Worm (Caenorhabditis elegans) whole organism, young adult: ENCODE data around the gene F28C6.8.

ENCODE experiments used
- F23B12.7 ChIP-seq: sonication (generic microtip); optimal IDR thresholded peaks from 2 replicates; lab custom pipeline; 2017; ENCODE audit warnings: missing genetic modification characterization, mild to moderate bottlenecking, missing compliant biosample characterization, antibody characterized with exemption, moderate library complexity; ENCODE audit not compliant: insufficient read depth
- F33H1.4 ChIP-seq: fragments of 200-800 bp; sonication (Bioruptor generic); IDR thresholded peaks from 2 replicates; pipeline ENCODE4 v1.3.6; 2022; ENCODE audit warnings: missing genetic modification reagents, missing genetic modification characterization, missing compliant biosample characterization
- T07F8.4 ChIP-seq: sonication (generic microtip); optimal IDR thresholded peaks from 2 replicates; lab custom pipeline; 2016; ENCODE audit warnings: mild to moderate bottlenecking, missing genetic modification characterization, moderate library complexity, missing compliant biosample characterization
- Y53G8AR.9 ChIP-seq: fragments of 200-800 bp; sonication (Bioruptor generic); conservative IDR thresholded peaks from 2 replicates; pipeline ENCODE4 v1.3.6; 2022; ENCODE audit warnings: missing genetic modification reagents, missing genetic modification characterization, missing compliant biosample characterization
- Y56A3A.18 ChIP-seq: fragments of 200-800 bp; sonication (Bioruptor generic); IDR thresholded peaks from 2 replicates; pipeline ENCODE4 v1.3.6; 2022; ENCODE audit warnings: missing genetic modification reagents, missing genetic modification characterization, missing compliant biosample characterization
- ama-1 ChIP-seq, 3 experiments: fragments of 150-350 bp in 1 of 3; sonication (generic microtip) in 2 of 3; optimal IDR thresholded peaks; 2 replicates each; lab custom pipeline; 2014 to 2018; ENCODE audit warnings: missing biosample characterization in 2 of 3, missing genetic modification characterization in 2 of 3, missing genetic modification reagents in 2 of 3
- attf-3 ChIP-seq: fragments of 200-800 bp; sonication (Bioruptor generic); conservative IDR thresholded peaks from 2 replicates; pipeline ENCODE4 v1.3.6; 2022; ENCODE audit warnings: missing genetic modification reagents, missing genetic modification characterization, missing compliant biosample characterization
- attf-5 ChIP-seq: fragments of 200-800 bp; sonication (Bioruptor generic); optimal IDR thresholded peaks from 2 replicates; lab custom pipeline; 2018; ENCODE audit warnings: mild to moderate bottlenecking, missing genetic modification characterization, missing compliant biosample characterization
- ccch-3 ChIP-seq: fragments of 200-800 bp; sonication (Bioruptor generic); optimal IDR thresholded peaks from 2 replicates; lab custom pipeline; 2018; ENCODE audit warnings: mild to moderate bottlenecking, missing genetic modification characterization, missing compliant biosample characterization
- cebp-1 ChIP-seq, 2 experiments: fragments of 200-800 bp in 1 of 2; sonication (Bioruptor generic) in 1 of 2; sonication (generic microtip) in 1 of 2; IDR thresholded peaks in 1 of 2; optimal IDR thresholded peaks in 1 of 2; 2 replicates each; pipeline versions ENCODE4 v1.3.6 to Lab custom; 2017 to 2022; ENCODE audit warnings: missing compliant biosample characterization in 2 of 2, missing genetic modification characterization in 2 of 2, mild to moderate bottlenecking in 1 of 2, missing genetic modification reagents in 1 of 2, moderate library complexity in 1 of 2
- ceh-100 ChIP-seq: fragments of 200-800 bp; sonication (Bioruptor generic); IDR thresholded peaks from 2 replicates; pipeline ENCODE4 v1.3.6; 2022; ENCODE audit warnings: missing genetic modification reagents, missing genetic modification characterization, missing compliant biosample characterization
- ceh-79 ChIP-seq: sonication (generic microtip); optimal IDR thresholded peaks from 2 replicates; lab custom pipeline; 2017; ENCODE audit warnings: mild to moderate bottlenecking, missing genetic modification characterization, missing compliant biosample characterization
- dox-1 ChIP-seq: fragments of 200-800 bp; sonication (Bioruptor generic); IDR thresholded peaks from 2 replicates; pipeline ENCODE4 v1.3.6; 2022; ENCODE audit warnings: missing genetic modification reagents, missing genetic modification characterization, missing compliant biosample characterization
- dpff-1 ChIP-seq: sonication (generic microtip); optimal IDR thresholded peaks from 2 replicates; lab custom pipeline; 2017; ENCODE audit warnings: mild to moderate bottlenecking, missing genetic modification characterization, missing compliant biosample characterization
- egl-18 ChIP-seq: fragments of 200-800 bp; sonication (Bioruptor generic); IDR thresholded peaks from 2 replicates; pipeline ENCODE4 v1.3.6; 2022; ENCODE audit warnings: missing genetic modification reagents, missing genetic modification characterization, missing compliant biosample characterization
- egl-44 ChIP-seq: fragments of 200-800 bp; sonication (Bioruptor generic); IDR thresholded peaks from 2 replicates; pipeline ENCODE4 v1.3.6; 2022; ENCODE audit warnings: missing genetic modification reagents, missing genetic modification characterization, missing compliant biosample characterization
- ets-4 ChIP-seq: fragments of 200-800 bp; sonication (Bioruptor generic); optimal IDR thresholded peaks from 2 replicates; lab custom pipeline; 2018; ENCODE audit warnings: mild to moderate bottlenecking, missing genetic modification characterization, missing compliant biosample characterization
- hlh-26 ChIP-seq: fragments of 200-800 bp; sonication (Bioruptor generic); conservative IDR thresholded peaks from 2 replicates; pipeline ENCODE4 v1.3.6; 2022; ENCODE audit warnings: missing genetic modification reagents, missing genetic modification characterization, missing compliant biosample characterization
- hmg-1.2 ChIP-seq: fragments of 200-800 bp; sonication (Bioruptor generic); IDR thresholded peaks from 2 replicates; pipeline ENCODE4 v1.3.6; 2022; ENCODE audit warnings: missing genetic modification reagents, missing genetic modification characterization, missing compliant biosample characterization
- hmg-20 ChIP-seq: fragments of 200-800 bp; sonication (Bioruptor generic); IDR thresholded peaks from 2 replicates; pipeline ENCODE4 v1.3.6; 2022; ENCODE audit warnings: missing genetic modification reagents, missing genetic modification characterization, missing compliant biosample characterization
- hsf-1 ChIP-seq: fragments of 200-800 bp; sonication (Bioruptor generic); IDR thresholded peaks from 2 replicates; pipeline ENCODE4 v1.3.6; 2022; ENCODE audit warnings: missing genetic modification reagents, missing genetic modification characterization, missing compliant biosample characterization
- lir-1 ChIP-seq: fragments of 200-800 bp; sonication (Bioruptor generic); conservative IDR thresholded peaks from 2 replicates; pipeline ENCODE4 v1.3.6; 2022; ENCODE audit warnings: missing genetic modification reagents, missing genetic modification characterization, missing compliant biosample characterization
- lsy-27 ChIP-seq: sonication (generic microtip); optimal IDR thresholded peaks from 2 replicates; lab custom pipeline; 2017; ENCODE audit warnings: missing genetic modification characterization, mild to moderate bottlenecking, missing compliant biosample characterization, antibody characterized with exemption, missing genotype, borderline replicate concordance; ENCODE audit not compliant: insufficient read depth
- madf-10 ChIP-seq: sonication (generic microtip); optimal IDR thresholded peaks from 2 replicates; lab custom pipeline; 2016; ENCODE audit warnings: mild to moderate bottlenecking, missing genetic modification characterization, missing compliant biosample characterization
- madf-3 ChIP-seq: fragments of 200-800 bp; sonication (Bioruptor generic); IDR thresholded peaks from 2 replicates; pipeline ENCODE4 v1.3.6; 2022; ENCODE audit warnings: missing genetic modification reagents, missing genetic modification characterization, missing compliant biosample characterization
- madf-6 ChIP-seq: fragments of 200-800 bp; sonication (Bioruptor generic); IDR thresholded peaks from 2 replicates; pipeline ENCODE4 v1.3.6; 2022; ENCODE audit warnings: missing genetic modification reagents, missing genetic modification characterization, missing compliant biosample characterization
- mcd-1 ChIP-seq: fragments of 200-800 bp; sonication (Bioruptor generic); IDR thresholded peaks from 2 replicates; pipeline ENCODE4 v1.3.6; 2022; ENCODE audit warnings: missing genetic modification reagents, missing genetic modification characterization, missing compliant biosample characterization
- nhr-120 ChIP-seq: fragments of 200-800 bp; sonication (Bioruptor generic); IDR thresholded peaks from 2 replicates; pipeline ENCODE4 v1.3.6; 2022; ENCODE audit warnings: missing genetic modification characterization, missing compliant biosample characterization
- sea-2 ChIP-seq: fragments of 200-800 bp; sonication (Bioruptor generic); IDR thresholded peaks from 2 replicates; pipeline ENCODE4 v1.3.6; 2022; ENCODE audit warnings: missing genetic modification characterization, missing compliant biosample characterization
- tbx-9 ChIP-seq: sonication (generic microtip); optimal IDR thresholded peaks from 2 replicates; lab custom pipeline; 2016; ENCODE audit warnings: borderline replicate concordance, missing genetic modification characterization, inconsistent platforms, missing compliant biosample characterization
- tlf-1 ChIP-seq: fragments of 200-800 bp; sonication (Bioruptor generic); optimal IDR thresholded peaks from 2 replicates; lab custom pipeline; 2018; ENCODE audit warnings: mild to moderate bottlenecking, missing genetic modification characterization, missing compliant biosample characterization
- unc-62 ChIP-seq: fragments of 150-350 bp; optimal IDR thresholded peaks from 2 replicates; lab custom pipeline; 2014; ENCODE audit warnings: missing biosample characterization, missing genetic modification reagents, missing genetic modification characterization
- zfh-2 ChIP-seq: fragments of 200-800 bp; sonication (Bioruptor generic); conservative IDR thresholded peaks from 2 replicates; pipeline ENCODE4 v1.3.6; 2022; ENCODE audit warnings: missing genetic modification reagents, missing genetic modification characterization, missing compliant biosample characterization
- ztf-22 ChIP-seq: fragments of 200-800 bp; sonication (Bioruptor generic); optimal IDR thresholded peaks from 2 replicates; lab custom pipeline; 2018; ENCODE audit warnings: mild to moderate bottlenecking, missing genetic modification characterization, moderate library complexity, missing compliant biosample characterization
- ztf-26 ChIP-seq: sonication (generic microtip); optimal IDR thresholded peaks from 2 replicates; lab custom pipeline; 2017; ENCODE audit warnings: missing genetic modification characterization, missing compliant biosample characterization

The F28C6.8 gene

DNA sequence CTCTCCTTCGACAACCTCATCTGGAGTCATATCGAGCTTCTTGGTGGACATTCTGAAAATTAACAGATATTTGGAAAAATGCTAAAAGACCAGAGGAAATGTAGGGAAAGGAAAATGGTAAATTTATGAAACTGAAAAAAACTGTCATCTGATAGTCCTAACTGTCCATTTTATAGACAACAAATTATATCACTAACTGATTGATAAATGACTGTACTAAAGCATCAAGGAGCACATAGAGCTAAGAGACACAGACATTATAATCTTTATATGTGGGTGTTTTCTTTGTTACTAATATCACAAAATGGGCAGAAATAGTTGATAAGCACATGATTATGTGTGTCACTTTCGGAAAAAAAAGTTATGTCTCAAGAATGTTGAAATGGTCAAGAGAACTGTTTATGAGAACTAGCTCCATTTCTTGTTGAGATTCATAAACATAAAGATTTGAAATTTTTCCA is 39.8 kb upstream of the F28C6.8 start, which contains the start of gene F54C9.3 (continued):
- TF ChIP-seq F33H1.4 (GFP tag; lab: Robert Waterston, UW) (no peak), lir-1 (GFP tag; lab: Robert Waterston, UW) (no peak), ccch-3 (no peak), egl-44 (GFP tag; lab: Robert Waterston, UW) (no peak), F23B12.7 (tag; lab: Kevin White, UChicago) (no peak), tbx-9 (no peak), tlf-1 (no peak), lsy-27 (tag; lab: Kevin White, UChicago) (no peak), sea-2 (GFP tag; lab: Robert Waterston, UW) (no peak), madf-3 (GFP tag; lab: Robert Waterston, UW) (no peak), madf-10 (peak; percentile 12), madf-6 (GFP tag; lab: Robert Waterston, UW) (no peak), hmg-1.2 (GFP tag; lab: Robert Waterston, UW) (peak; percentile 44; the same call in 1 of the 2 replicates), hmg-20 (no peak), cebp-1 (GFP tag; IDR thresholded peaks at IDR 0.05; lab: Robert Waterston, UW) (no peak; the same call in 1 of the 2 replicates), cebp-1 (tag; optimal IDR thresholded peaks at IDR 0.05; lab: Kevin White, UChicago) (peak; percentile 47), hsf-1 (GFP tag; lab: Robert Waterston, UW) (no peak), ama-1 (optimal IDR thresholded peaks at IDR 0.05; lab: Kevin White, UChicago) (no peak), ama-1 (GFP tag; optimal IDR thresholded peaks at IDR 0.05; lab: Kevin White, UChicago) (no peak), Y56A3A.18 (no peak), ets-4 (GFP tag; lab: Kevin White, UChicago) (peak; percentile 7), ztf-26 (tag; lab: Kevin White, UChicago) (no peak), dpff-1 (tag; lab: Kevin White, UChicago) (no peak), nhr-120 (GFP tag; lab: Robert Waterston, UW) (no peak), unc-62 (GFP tag; lab: Kevin White, UChicago) (peak; percentile 66), hlh-26 (no peak), ztf-22 (GFP tag; lab: Kevin White, UChicago) (no peak), Y53G8AR.9 (GFP tag; lab: Robert Waterston, UW) (no peak)

DNA sequence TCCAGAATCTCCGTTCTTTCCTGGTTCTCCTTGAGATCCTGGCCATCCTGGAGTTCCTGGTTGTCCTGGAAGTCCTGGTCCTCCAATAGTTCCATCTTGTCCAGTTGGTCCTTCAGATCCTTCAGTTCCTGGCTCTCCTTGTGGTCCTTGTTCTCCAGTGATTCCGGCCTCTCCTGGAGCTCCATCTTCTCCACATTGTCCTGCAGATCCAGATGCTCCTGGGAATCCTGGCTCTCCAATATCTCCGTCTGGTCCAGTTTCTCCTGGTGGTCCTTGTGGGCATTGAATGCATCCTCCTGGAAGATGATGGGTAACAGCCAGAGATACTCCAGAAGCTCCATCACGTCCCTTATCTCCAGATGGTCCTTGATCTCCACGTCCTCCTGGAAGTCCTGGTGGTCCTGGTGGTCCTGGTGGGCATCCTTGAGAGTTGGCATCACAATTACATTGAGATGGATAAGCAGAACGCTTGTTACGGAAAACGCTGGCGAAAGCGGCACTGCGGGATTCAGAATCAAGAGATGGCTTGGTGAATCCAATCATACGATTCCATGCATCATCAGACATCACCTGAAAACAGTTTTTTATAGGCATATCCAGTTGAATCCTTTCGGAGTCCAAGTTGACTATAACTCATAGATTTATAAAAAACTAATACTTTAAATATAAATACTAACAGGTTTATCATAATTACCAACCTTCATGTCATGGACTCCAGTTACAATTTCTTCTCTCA is 38.2 kb upstream of the F28C6.8 start:
- TF ChIP-seq ceh-79 (tag; lab: Kevin White, UChicago) (peak; percentile 36), mcd-1 (no peak), egl-18 (GFP tag; lab: Robert Waterston, UW) (no peak), madf-3 (GFP tag; lab: Robert Waterston, UW) (0 out of 2 replicates have a peak, but pooled peaks have one; percentile 41), zfh-2 (GFP tag; lab: Robert Waterston, UW) (peak; percentile 56), dox-1 (GFP tag; lab: Robert Waterston, UW) (0 out of 2 replicates have a peak, but pooled peaks have one; percentile 43), F33H1.4 (GFP tag; lab: Robert Waterston, UW) (no peak), ztf-22 (GFP tag; lab: Kevin White, UChicago) (no peak), ztf-26 (tag; lab: Kevin White, UChicago) (no peak), ccch-3 (no peak), ceh-100 (GFP tag; lab: Robert Waterston, UW) (no peak), dpff-1 (tag; lab: Kevin White, UChicago) (no peak), attf-3 (0 out of 2 replicates have a peak, but pooled peaks have one; percentile 13), T07F8.4 (tag; lab: Kevin White, UChicago) (no peak), attf-5 (GFP tag; lab: Kevin White, UChicago) (no peak)
